Worm (Caenorhabditis elegans) whole organism, late embryonic: Measurements from ENCODE around the gene mdh-2.

ENCODE experiments used
- C38D4.7 ChIP-seq: fragments of 200-800 bp; sonication (Bioruptor generic); optimal IDR thresholded peaks from 2 replicates; lab custom pipeline; 2018; ENCODE audit warnings: mild to moderate bottlenecking, missing genetic modification characterization, moderate library complexity, missing compliant biosample characterization
- K02D7.2 ChIP-seq: sonication (generic microtip); optimal IDR thresholded peaks from 2 replicates; lab custom pipeline; 2017; ENCODE audit warnings: mild to moderate bottlenecking, missing genetic modification characterization, missing compliant biosample characterization
- ahr-1 ChIP-seq: sonication (generic microtip); optimal IDR thresholded peaks from 2 replicates; lab custom pipeline; 2016; ENCODE audit warnings: missing genetic modification characterization, missing compliant biosample characterization
- ama-1 ChIP-seq: fragments of 150-350 bp; optimal IDR thresholded peaks from 2 replicates; lab custom pipeline; 2014
- ceh-14 ChIP-seq: sonication (generic microtip); optimal IDR thresholded peaks from 2 replicates; lab custom pipeline; 2016; ENCODE audit warnings: missing genotype, missing genetic modification characterization, missing compliant biosample characterization
- ceh-18 ChIP-seq: sonication (generic microtip); optimal IDR thresholded peaks from 2 replicates; lab custom pipeline; 2016; ENCODE audit warnings: missing genetic modification characterization, missing compliant biosample characterization
- ceh-19 ChIP-seq: fragments of 200-800 bp; sonication (Bioruptor generic); optimal IDR thresholded peaks from 2 replicates; lab custom pipeline; 2018; ENCODE audit warnings: mild to moderate bottlenecking, missing genetic modification characterization, missing compliant biosample characterization
- ceh-31 ChIP-seq: sonication (generic microtip); optimal IDR thresholded peaks from 2 replicates; lab custom pipeline; 2016; ENCODE audit warnings: missing genetic modification characterization, missing compliant biosample characterization
- ceh-34 ChIP-seq: sonication (generic microtip); optimal IDR thresholded peaks from 2 replicates; lab custom pipeline; 2016; ENCODE audit warnings: mild to moderate bottlenecking, missing genetic modification characterization, missing compliant biosample characterization
- ceh-48 ChIP-seq: sonication (generic microtip); optimal IDR thresholded peaks from 2 replicates; lab custom pipeline; 2016; ENCODE audit warnings: missing genetic modification characterization, inconsistent platforms, missing compliant biosample characterization
- che-1 ChIP-seq: sonication (generic microtip); optimal IDR thresholded peaks from 2 replicates; lab custom pipeline; 2016; ENCODE audit warnings: mild to moderate bottlenecking, missing genetic modification characterization, missing compliant biosample characterization
- elt-2 ChIP-seq: sonication (generic microtip); optimal IDR thresholded peaks from 2 replicates; lab custom pipeline; 2016; ENCODE audit warnings: missing genetic modification reagents, missing genetic modification characterization, missing compliant biosample characterization
- elt-4 ChIP-seq: sonication (generic microtip); optimal IDR thresholded peaks from 2 replicates; lab custom pipeline; 2016; ENCODE audit warnings: missing genetic modification characterization, missing compliant biosample characterization
- ets-4 ChIP-seq: sonication (generic microtip); optimal IDR thresholded peaks from 2 replicates; lab custom pipeline; 2016; ENCODE audit warnings: missing genetic modification characterization, missing compliant biosample characterization
- fax-1 ChIP-seq: sonication (generic microtip); optimal IDR thresholded peaks from 2 replicates; lab custom pipeline; 2016; ENCODE audit warnings: missing genotype, missing genetic modification characterization, missing compliant biosample characterization
- fkh-10 ChIP-seq: fragments of 150-350 bp; optimal IDR thresholded peaks from 2 replicates; lab custom pipeline; 2014; ENCODE audit warnings: missing biosample characterization, missing genetic modification reagents, missing genetic modification characterization
- gmeb-2 ChIP-seq: sonication (generic microtip); optimal IDR thresholded peaks from 2 replicates; lab custom pipeline; 2016; ENCODE audit warnings: missing genetic modification characterization, inconsistent platforms, missing compliant biosample characterization
- hlh-13 ChIP-seq: fragments of 200-800 bp; sonication (Bioruptor generic); optimal IDR thresholded peaks from 2 replicates; lab custom pipeline; 2018; ENCODE audit warnings: mild to moderate bottlenecking, missing genetic modification characterization, missing compliant biosample characterization
- hlh-15 ChIP-seq: sonication (generic microtip); optimal IDR thresholded peaks from 2 replicates; lab custom pipeline; 2016; ENCODE audit warnings: missing genetic modification characterization, missing compliant biosample characterization
- hlh-30 ChIP-seq: sonication (generic microtip); optimal IDR thresholded peaks from 2 replicates; lab custom pipeline; 2017; ENCODE audit warnings: antibody characterized with exemption, missing genetic modification characterization, missing compliant biosample characterization; ENCODE audit not compliant: insufficient read depth
- hlh-6 ChIP-seq: sonication (generic microtip); optimal IDR thresholded peaks from 2 replicates; lab custom pipeline; 2016; ENCODE audit warnings: missing genotype, missing genetic modification characterization, missing compliant biosample characterization
- lim-6 ChIP-seq: sonication (generic microtip); optimal IDR thresholded peaks from 2 replicates; lab custom pipeline; 2016; ENCODE audit warnings: missing genetic modification characterization, missing compliant biosample characterization
- madf-2 ChIP-seq: sonication (generic microtip); optimal IDR thresholded peaks from 2 replicates; lab custom pipeline; 2017; ENCODE audit warnings: missing genetic modification characterization, missing compliant biosample characterization
- nfya-1 ChIP-seq: sonication (generic microtip); optimal IDR thresholded peaks from 2 replicates; lab custom pipeline; 2017; ENCODE audit warnings: missing genetic modification characterization, mild to moderate bottlenecking, missing compliant biosample characterization, antibody characterized with exemption, moderate library complexity
- odd-2 ChIP-seq: sonication (generic microtip); optimal IDR thresholded peaks from 2 replicates; lab custom pipeline; 2017; ENCODE audit warnings: antibody characterized with exemption, mild to moderate bottlenecking, missing genetic modification characterization, missing compliant biosample characterization
- pat-9 ChIP-seq: fragments of 200-800 bp; sonication (Bioruptor generic); optimal IDR thresholded peaks from 2 replicates; lab custom pipeline; 2018; ENCODE audit warnings: mild to moderate bottlenecking, missing genetic modification characterization, moderate library complexity, missing compliant biosample characterization
- pax-1 ChIP-seq: fragments of 150-350 bp; optimal IDR thresholded peaks from 2 replicates; lab custom pipeline; 2014; ENCODE audit warnings: missing biosample characterization, missing genetic modification characterization
- rnt-1 ChIP-seq: sonication (generic microtip); optimal IDR thresholded peaks from 2 replicates; lab custom pipeline; 2016; ENCODE audit warnings: missing genetic modification characterization, missing compliant biosample characterization
- sdc-2 ChIP-seq: sonication (generic microtip); optimal IDR thresholded peaks from 2 replicates; lab custom pipeline; 2016; ENCODE audit warnings: missing genotype, missing genetic modification characterization, missing compliant biosample characterization
- sox-2 ChIP-seq: fragments of 200-800 bp; sonication (Bioruptor generic); IDR thresholded peaks from 2 replicates; pipeline ENCODE4 v1.3.6; 2022; ENCODE audit warnings: missing genetic modification reagents, missing genetic modification characterization, missing compliant biosample characterization
- tbx-2 ChIP-seq: sonication (generic microtip); optimal IDR thresholded peaks from 2 replicates; lab custom pipeline; 2016; ENCODE audit warnings: missing genetic modification characterization, missing compliant biosample characterization
- tbx-7 ChIP-seq: sonication (generic microtip); optimal IDR thresholded peaks from 2 replicates; lab custom pipeline; 2016; ENCODE audit warnings: missing genotype, missing genetic modification characterization, missing compliant biosample characterization
- unc-55 ChIP-seq: sonication (generic microtip); optimal IDR thresholded peaks from 2 replicates; lab custom pipeline; 2017; ENCODE audit warnings: missing biosample characterization, missing genetic modification reagents, missing genetic modification characterization
- unc-86 ChIP-seq: sonication (generic microtip); optimal IDR thresholded peaks from 2 replicates; lab custom pipeline; 2016; ENCODE audit warnings: missing genetic modification characterization, missing compliant biosample characterization
- zip-5 ChIP-seq: sonication (generic microtip); optimal IDR thresholded peaks from 2 replicates; lab custom pipeline; 2016; ENCODE audit warnings: missing genetic modification characterization, missing compliant biosample characterization
- ztf-16 ChIP-seq: sonication (generic microtip); optimal IDR thresholded peaks from 2 replicates; lab custom pipeline; 2017; ENCODE audit warnings: missing genetic modification characterization, missing compliant biosample characterization

Gene mdh-2

DNA sequence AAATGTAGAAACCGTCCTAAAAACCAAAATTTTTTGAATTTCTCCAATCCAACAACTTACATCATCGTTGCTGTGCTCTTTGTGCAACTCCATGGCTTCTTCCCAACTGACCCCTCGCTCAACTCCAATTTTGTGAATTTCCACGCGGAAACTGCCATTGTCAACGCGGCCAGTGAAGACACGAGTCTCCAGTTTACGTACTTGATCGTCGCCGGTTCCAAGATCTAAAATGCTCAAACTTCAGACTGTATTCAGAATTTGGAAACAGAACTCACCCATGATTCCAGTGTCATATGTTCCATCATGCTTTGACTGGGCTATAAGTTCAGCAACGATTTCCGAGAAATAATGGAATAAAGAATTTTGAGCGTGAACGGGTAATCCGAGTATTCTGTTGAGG, 13.8 kb downstream of the mdh-2 start:
- TF ChIP-seq ets-4 (tag; lab: Kevin White, UChicago): no peak
- no peak for TF ChIP-seq unc-86
- TF ChIP-seq ahr-1 (tag; lab: Kevin White, UChicago): no peak
- TF ChIP-seq ceh-19: no peak
- no peak for TF ChIP-seq pat-9 (tag; lab: Kevin White, UChicago)
- TF ChIP-seq sdc-2: no peak
- no peak for TF ChIP-seq hlh-6 (tag; lab: Kevin White, UChicago)
- no peak for TF ChIP-seq hlh-30 (tag; lab: Kevin White, UChicago)
- TF ChIP-seq fax-1 (tag; lab: Kevin White, UChicago): no peak
- TF ChIP-seq ceh-31 (tag; lab: Kevin White, UChicago): no peak
- TF ChIP-seq zip-5 (tag; lab: Kevin White, UChicago): no peak
- no peak for TF ChIP-seq gmeb-2 (tag; lab: Kevin White, UChicago)
- no peak for TF ChIP-seq tbx-7 (tag; lab: Kevin White, UChicago)
- no peak for TF ChIP-seq hlh-13 (GFP tag; lab: Kevin White, UChicago)
- TF ChIP-seq lim-6: no peak
- no peak for TF ChIP-seq K02D7.2
- no peak for TF ChIP-seq unc-55 (GFP tag; lab: Kevin White, UChicago)
- TF ChIP-seq ceh-34 (tag; lab: Kevin White, UChicago): no peak

DNA sequence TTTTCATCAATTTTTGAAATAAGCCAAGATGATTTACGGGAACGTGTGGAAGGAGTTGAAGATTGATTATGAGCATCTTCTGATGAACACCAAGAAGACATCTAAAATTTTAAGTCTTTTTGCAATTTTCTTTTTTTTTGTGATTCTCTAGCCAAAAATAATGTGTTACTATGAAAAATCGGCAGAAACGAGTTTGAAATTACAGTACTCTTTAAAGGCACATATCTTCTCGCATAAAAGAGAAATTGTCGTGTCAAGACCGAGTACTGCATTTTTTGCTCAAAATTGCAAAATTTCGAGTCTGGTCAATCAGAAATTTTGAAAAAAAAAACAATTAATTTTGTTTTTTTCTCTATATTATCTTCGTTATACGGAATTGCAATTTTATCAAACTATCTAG, 15.8 kb downstream of the mdh-2 start, which contains the start of gene F20H11.1:
Gene F20H11.1, minus strand, starts transcription at position 101 of the 400 bp plus-strand sequence.
- no peak for TF ChIP-seq ceh-18 (tag; lab: Kevin White, UChicago)
- TF ChIP-seq elt-2 (tag; lab: Kevin White, UChicago): no peak
- TF ChIP-seq odd-2: no peak
- TF ChIP-seq elt-4 (tag; lab: Kevin White, UChicago): no peak
- TF ChIP-seq ama-1 (lab: Kevin White, UChicago): no peak
- no peak for TF ChIP-seq fkh-10 (GFP tag; lab: Kevin White, UChicago)
- TF ChIP-seq ceh-48 (tag; lab: Kevin White, UChicago): no peak
- no peak for TF ChIP-seq che-1 (tag; lab: Kevin White, UChicago)
- no peak for TF ChIP-seq ceh-19
- no peak for TF ChIP-seq ztf-16 (tag; lab: Kevin White, UChicago)
- TF ChIP-seq rnt-1: no peak
- TF ChIP-seq hlh-30 (tag; lab: Kevin White, UChicago): no peak

DNA sequence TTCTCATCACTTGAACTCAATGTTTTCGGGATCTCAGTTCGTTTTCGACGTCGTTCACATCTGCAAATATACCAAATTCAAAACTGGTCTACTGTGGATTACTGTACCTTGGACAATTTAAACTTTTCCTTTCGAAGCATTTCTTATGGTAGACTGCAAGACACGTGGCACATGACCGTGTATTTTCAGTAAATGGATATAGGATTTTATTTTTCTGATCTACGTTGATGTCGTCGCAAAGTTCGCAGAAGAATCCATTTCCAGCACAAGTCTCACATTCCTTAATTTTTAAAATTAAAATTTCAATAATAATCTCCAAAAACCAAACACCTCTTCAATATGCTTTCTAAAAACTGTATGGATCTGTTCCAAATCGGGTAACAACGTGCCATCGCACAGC, 18.4 kb downstream of the mdh-2 start:
- no peak for TF ChIP-seq ceh-31 (tag; lab: Kevin White, UChicago)
- TF ChIP-seq ceh-19: no peak
- no peak for TF ChIP-seq tbx-7 (tag; lab: Kevin White, UChicago)
- TF ChIP-seq C38D4.7 (GFP tag; lab: Kevin White, UChicago): no peak
- no peak for TF ChIP-seq elt-4 (tag; lab: Kevin White, UChicago)
- TF ChIP-seq ceh-34 (tag; lab: Kevin White, UChicago): no peak
- no peak for TF ChIP-seq tbx-2
- TF ChIP-seq fax-1 (tag; lab: Kevin White, UChicago): no peak

DNA sequence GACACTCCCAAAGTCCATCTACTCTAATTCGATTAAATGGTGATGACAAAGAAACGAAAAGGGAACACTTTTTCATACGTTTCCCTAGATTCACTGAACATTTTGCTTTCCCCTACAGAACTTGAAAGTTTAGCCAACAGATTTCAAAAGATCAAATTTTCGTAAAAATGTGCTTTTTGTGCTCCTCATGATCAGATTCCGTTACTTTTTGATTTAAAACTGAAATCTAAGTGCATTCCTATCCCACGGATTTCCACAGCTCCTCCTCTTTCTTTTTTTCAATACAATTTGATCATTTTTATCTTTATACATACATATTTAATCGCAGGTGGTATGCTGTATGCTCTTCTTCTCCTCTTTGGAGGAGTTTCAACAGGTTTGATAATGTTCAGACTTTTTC, 20.3 kb downstream of the mdh-2 start, which contains the start of gene ddo-3:
Gene ddo-3, plus strand, starts transcription at position 301 of the 400 bp plus-strand sequence.
- TF ChIP-seq ceh-48 (tag; lab: Kevin White, UChicago): no peak
- no peak for TF ChIP-seq sox-2 (GFP tag; lab: Robert Waterston, UW)

DNA sequence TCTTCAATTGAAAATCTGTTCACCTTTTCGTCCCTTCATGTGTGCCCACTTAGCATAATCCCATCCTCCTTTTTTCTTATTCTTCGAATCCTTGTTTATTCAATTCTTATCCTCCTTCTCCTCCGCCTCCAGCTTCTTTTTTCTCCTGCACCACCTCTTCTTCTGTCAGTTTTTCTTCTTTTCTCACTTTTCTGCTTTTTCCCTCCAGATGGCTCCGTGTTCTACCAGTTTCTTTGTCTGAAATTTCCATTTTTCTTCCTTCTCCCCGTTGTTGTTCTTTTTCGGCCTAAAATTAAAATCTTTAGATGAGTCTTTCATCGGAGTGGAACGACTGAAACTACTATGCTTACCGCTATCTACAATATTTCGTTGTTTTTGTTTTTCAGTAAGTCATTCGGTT, 26.3 kb downstream of the mdh-2 start, which contains the start of gene acr-21:
Gene acr-21, plus strand, starts transcription at position 301 of the 400 bp plus-strand sequence.
- TF ChIP-seq ceh-14 (tag; lab: Kevin White, UChicago): no peak

DNA sequence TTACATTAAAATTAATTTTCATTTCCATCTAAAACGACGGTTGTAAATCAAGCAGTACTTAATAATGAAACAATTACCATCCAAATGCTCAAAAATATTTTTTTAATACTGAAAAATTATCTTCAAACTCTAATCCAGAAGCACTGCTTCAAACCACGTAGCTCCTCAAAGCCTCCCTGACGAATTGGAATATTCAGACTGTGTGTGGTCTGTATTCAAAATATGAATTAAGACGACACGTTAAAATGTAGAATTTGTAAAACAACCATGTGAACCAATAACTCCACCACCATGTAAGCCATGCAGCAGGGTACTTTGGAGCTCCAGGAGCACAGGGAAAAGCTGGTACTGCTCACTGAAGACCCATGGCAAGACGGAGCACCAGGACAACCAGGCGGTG, 28.5 kb downstream of the mdh-2 start, which contains the start of gene F27B3.8:
Gene F27B3.8, plus strand, starts transcription at position 301 of the 400 bp plus-strand sequence.
- TF ChIP-seq hlh-6 (tag; lab: Kevin White, UChicago) (no peak), hlh-15 (no peak), nfya-1 (tag; lab: Kevin White, UChicago) (no peak), ceh-48 (tag; lab: Kevin White, UChicago) (no peak), pax-1 (tag; lab: Kevin White, UChicago) (no peak), K02D7.2 (no peak), madf-2 (tag; lab: Kevin White, UChicago) (no peak)
